Worm (Caenorhabditis elegans): Measurements from ENCODE around the gene chst-1.

DNA sequence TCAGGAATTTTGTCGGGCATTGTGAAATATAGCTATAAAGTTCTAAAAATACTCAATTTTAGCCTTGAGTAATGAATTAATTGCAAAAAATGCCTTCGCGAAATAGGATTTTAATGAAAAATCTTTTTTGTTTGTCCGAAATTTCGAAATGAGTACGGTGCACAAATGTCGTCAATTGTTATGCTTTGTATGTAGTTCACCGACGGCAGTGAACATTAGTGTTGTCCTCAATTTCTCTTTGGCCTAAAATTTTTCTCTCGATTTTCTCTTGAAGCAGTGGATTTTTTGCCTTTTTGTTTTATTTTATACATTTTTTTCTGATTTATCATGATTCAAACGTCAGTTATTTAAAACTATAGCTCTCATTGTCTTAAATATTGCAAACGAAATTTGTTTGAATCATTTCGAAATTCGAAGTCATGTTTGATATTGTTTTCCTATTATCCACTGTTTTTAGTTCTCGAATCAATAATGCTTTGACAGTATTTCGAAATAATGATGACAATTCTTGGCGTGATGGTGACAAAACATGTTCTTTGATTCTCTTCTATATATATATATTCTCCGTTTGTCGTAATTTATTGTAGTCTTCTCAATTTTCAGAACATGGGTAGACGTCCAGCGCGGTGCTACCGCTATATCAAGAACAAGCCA is 36.6 kb upstream of the chst-1 start, which contains the start of the genes ints-11 and rpl-10:
- TF ChIP-seq him-1 (tag; optimal IDR thresholded peaks at IDR 0.05) = no peak
- peak; percentile 76 for TF ChIP-seq W03F9.2 (tag; optimal IDR thresholded peaks at IDR 0.05)
- TF ChIP-seq dao-5 (tag; optimal IDR thresholded peaks at IDR 0.05) = no peak
